Worm (Caenorhabditis elegans) whole organism, L3 larva: ENCODE results near the gene madf-3.

Experiments
- ZK546.5 ChIP-seq: sonication (generic microtip); optimal IDR thresholded peaks from 2 replicates; lab custom pipeline; 2017; ENCODE audit warnings: missing biosample characterization, missing genetic modification characterization
- aly-2 ChIP-seq: fragments of 150-350 bp; optimal IDR thresholded peaks from 2 replicates; lab custom pipeline; 2014; ENCODE audit warnings: missing biosample characterization, missing genetic modification characterization
- ceh-28 ChIP-seq: fragments of 150-350 bp; optimal IDR thresholded peaks from 2 replicates; lab custom pipeline; 2014; ENCODE audit warnings: missing biosample characterization, missing genetic modification reagents, missing genetic modification characterization
- egl-27 ChIP-seq: sonication (generic microtip); optimal IDR thresholded peaks from 4 replicates; lab custom pipeline; 2017; ENCODE audit warnings: missing biosample characterization, missing genetic modification reagents, missing genetic modification characterization
- fos-1 ChIP-seq: fragments of 150-350 bp; optimal IDR thresholded peaks from 2 replicates; lab custom pipeline; 2014; ENCODE audit warnings: missing biosample characterization, missing genetic modification characterization
- lin-15B ChIP-seq: fragments of 150-350 bp; optimal IDR thresholded peaks from 2 replicates; lab custom pipeline; 2014; ENCODE audit warnings: missing biosample characterization, missing genetic modification characterization
- nhr-25 ChIP-seq: sonication (generic microtip); optimal IDR thresholded peaks from 2 replicates; lab custom pipeline; 2017; ENCODE audit warnings: missing biosample characterization, missing genetic modification characterization
- skn-1 ChIP-seq: fragments of 150-350 bp; optimal IDR thresholded peaks from 2 replicates; lab custom pipeline; 2014; ENCODE audit warnings: missing biosample characterization, missing genetic modification characterization
- tbx-2 ChIP-seq: sonication (generic microtip); optimal IDR thresholded peaks from 2 replicates; lab custom pipeline; 2016; ENCODE audit warnings: mild to moderate bottlenecking, missing genetic modification characterization, missing compliant biosample characterization

DNA sequence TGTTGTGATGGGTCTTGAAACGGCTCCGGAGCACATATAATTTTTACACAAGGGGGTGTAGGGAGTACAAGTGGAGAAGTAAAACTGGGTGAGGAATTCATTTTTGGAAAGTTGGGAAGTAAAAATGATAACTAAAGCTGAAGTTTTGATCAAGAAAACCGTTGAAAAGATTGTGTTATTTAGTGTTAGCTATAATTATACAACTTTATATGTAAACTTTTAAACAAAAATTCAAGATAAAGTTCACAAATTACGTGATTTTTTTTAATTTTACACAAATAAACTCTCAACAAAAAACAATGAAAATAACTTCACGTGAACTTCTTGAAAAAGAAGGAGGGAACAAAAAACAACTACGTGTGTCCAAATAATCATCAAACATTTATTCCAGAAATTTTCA, 20.7 kb downstream of the madf-3 start, which contains the start of the genes H20J04.7 and H20J04.1:
- TF ChIP-seq ZK546.5 (tag; lab: Kevin White, UChicago) (no peak), lin-15B (no peak), nhr-25 (tag; lab: Kevin White, UChicago) (no peak), aly-2 (no peak), egl-27 (tag; lab: Kevin White, UChicago) (no peak), skn-1 (no peak), fos-1 (tag; lab: Kevin White, UChicago) (no peak), tbx-2 (tag; lab: Kevin White, UChicago) (no peak), ceh-28 (no peak)
